Worm (Caenorhabditis elegans) whole organism, L2 larva: ENCODE results near the gene srd-44.
A peak's percentile ranks its signal among the peaks of the same experiment; 100 is the strongest.
"Not testable (repeated sequence)": the region's sequence is repeated elsewhere in the genome, so short reads cannot be mapped to it uniquely, and the experiment has no call there.

ENCODE experiments used
- F13H6.1 ChIP-seq: sonication (generic microtip); optimal IDR thresholded peaks from 2 replicates; lab custom pipeline; 2016; ENCODE audit warnings: missing genetic modification characterization, missing compliant biosample characterization
- Y55F3AM.14 ChIP-seq: fragments of 200-800 bp; sonication (Bioruptor generic); optimal IDR thresholded peaks from 2 replicates; lab custom pipeline; 2018; ENCODE audit warnings: mild to moderate bottlenecking, missing genetic modification characterization, missing compliant biosample characterization
- ZK546.5 ChIP-seq: sonication (generic microtip); optimal IDR thresholded peaks from 2 replicates; lab custom pipeline; 2017; ENCODE audit warnings: missing biosample characterization, missing genetic modification characterization
- alr-1 ChIP-seq: fragments of 150-350 bp; optimal IDR thresholded peaks from 2 replicates; lab custom pipeline; 2014; ENCODE audit warnings: missing biosample characterization, missing genetic modification characterization
- aly-2 ChIP-seq: fragments of 150-350 bp; optimal IDR thresholded peaks from 2 replicates; lab custom pipeline; 2014; ENCODE audit warnings: missing biosample characterization, missing genetic modification characterization
- ceh-16 ChIP-seq: fragments of 150-350 bp; optimal IDR thresholded peaks from 2 replicates; lab custom pipeline; 2014; ENCODE audit warnings: missing biosample characterization, missing genetic modification characterization
- crh-2 ChIP-seq: sonication (generic microtip); optimal IDR thresholded peaks from 2 replicates; lab custom pipeline; 2017; ENCODE audit warnings: missing biosample characterization, missing genetic modification characterization
- elt-1 ChIP-seq: fragments of 150-350 bp; optimal IDR thresholded peaks from 2 replicates; lab custom pipeline; 2014; ENCODE audit warnings: missing biosample characterization, missing genetic modification characterization
- elt-3 ChIP-seq: sonication (generic microtip); optimal IDR thresholded peaks from 2 replicates; lab custom pipeline; 2017; ENCODE audit warnings: missing biosample characterization, missing genetic modification characterization
- fos-1 ChIP-seq: fragments of 150-350 bp; optimal IDR thresholded peaks from 2 replicates; lab custom pipeline; 2014; ENCODE audit warnings: missing biosample characterization, missing genetic modification characterization
- gmeb-1 ChIP-seq: fragments of 150-350 bp; optimal IDR thresholded peaks from 2 replicates; lab custom pipeline; 2014; ENCODE audit warnings: missing biosample characterization, missing genetic modification characterization
- lin-13 ChIP-seq: fragments of 150-350 bp; optimal IDR thresholded peaks from 2 replicates; lab custom pipeline; 2014; ENCODE audit warnings: missing biosample characterization, missing genetic modification reagents, missing genetic modification characterization
- lin-39 ChIP-seq: fragments of 150-350 bp; optimal IDR thresholded peaks from 2 replicates; lab custom pipeline; 2014; ENCODE audit warnings: missing biosample characterization, missing genetic modification reagents, missing genetic modification characterization
- mab-5 ChIP-seq: fragments of 150-350 bp; optimal IDR thresholded peaks from 2 replicates; lab custom pipeline; 2014; ENCODE audit warnings: missing biosample characterization, missing genetic modification characterization
- mbf-1 ChIP-seq: sonication (generic microtip); optimal IDR thresholded peaks from 2 replicates; lab custom pipeline; 2017; ENCODE audit warnings: missing biosample characterization, missing genetic modification characterization
- mdl-1 ChIP-seq, 2 experiments: fragments of 150-350 bp in 1 of 2; sonication (generic microtip) in 1 of 2; optimal IDR thresholded peaks; 2 replicates each; lab custom pipeline; 2017; ENCODE audit warnings: missing biosample characterization in 2 of 2, missing genetic modification characterization in 2 of 2
- nhr-11 ChIP-seq: fragments of 150-350 bp; optimal IDR thresholded peaks from 2 replicates; lab custom pipeline; 2014; ENCODE audit warnings: missing biosample characterization, missing genetic modification characterization
- nhr-12 ChIP-seq: fragments of 150-350 bp; optimal IDR thresholded peaks from 2 replicates; lab custom pipeline; 2014; ENCODE audit warnings: missing biosample characterization, missing genetic modification characterization
- nhr-21 ChIP-seq: fragments of 150-350 bp; optimal IDR thresholded peaks from 2 replicates; lab custom pipeline; 2014; ENCODE audit warnings: missing biosample characterization, missing genetic modification characterization
- nhr-237 ChIP-seq: fragments of 150-350 bp; optimal IDR thresholded peaks from 2 replicates; lab custom pipeline; 2014; ENCODE audit warnings: missing biosample characterization, missing genetic modification characterization
- sem-4 ChIP-seq: fragments of 150-350 bp; optimal IDR thresholded peaks from 2 replicates; lab custom pipeline; 2014; ENCODE audit warnings: missing biosample characterization, missing genetic modification reagents, missing genetic modification characterization
- sma-3 ChIP-seq: sonication (generic microtip); optimal IDR thresholded peaks from 2 replicates; lab custom pipeline; 2016; ENCODE audit warnings: missing genetic modification reagents, missing genetic modification characterization, missing compliant biosample characterization
- sma-9 ChIP-seq, 2 experiments: fragments of 150-350 bp in 1 of 2; sonication (generic microtip) in 1 of 2; optimal IDR thresholded peaks; 2 replicates each; lab custom pipeline; 2014 to 2016; ENCODE audit warnings: missing genetic modification characterization in 2 of 2, mild to moderate bottlenecking in 1 of 2, missing biosample characterization in 1 of 2, missing compliant biosample characterization in 1 of 2, missing genetic modification reagents in 1 of 2, moderate library complexity in 1 of 2
- unc-62 ChIP-seq: fragments of 150-350 bp; optimal IDR thresholded peaks from 2 replicates; lab custom pipeline; 2014; ENCODE audit warnings: missing biosample characterization, missing genetic modification reagents, missing genetic modification characterization
- ztf-1 ChIP-seq: fragments of 200-800 bp; sonication (Bioruptor generic); conservative IDR thresholded peaks from 2 replicates; pipeline ENCODE4 v1.3.6; 2022; ENCODE audit warnings: missing genetic modification characterization, missing compliant biosample characterization
- ztf-11 ChIP-seq: sonication (generic microtip); optimal IDR thresholded peaks from 2 replicates; lab custom pipeline; 2017; ENCODE audit warnings: missing biosample characterization, missing genetic modification characterization
- ztf-4 ChIP-seq: fragments of 150-350 bp; optimal IDR thresholded peaks from 2 replicates; lab custom pipeline; 2014; ENCODE audit warnings: missing biosample characterization, missing genetic modification characterization

srd-44 gene

DNA sequence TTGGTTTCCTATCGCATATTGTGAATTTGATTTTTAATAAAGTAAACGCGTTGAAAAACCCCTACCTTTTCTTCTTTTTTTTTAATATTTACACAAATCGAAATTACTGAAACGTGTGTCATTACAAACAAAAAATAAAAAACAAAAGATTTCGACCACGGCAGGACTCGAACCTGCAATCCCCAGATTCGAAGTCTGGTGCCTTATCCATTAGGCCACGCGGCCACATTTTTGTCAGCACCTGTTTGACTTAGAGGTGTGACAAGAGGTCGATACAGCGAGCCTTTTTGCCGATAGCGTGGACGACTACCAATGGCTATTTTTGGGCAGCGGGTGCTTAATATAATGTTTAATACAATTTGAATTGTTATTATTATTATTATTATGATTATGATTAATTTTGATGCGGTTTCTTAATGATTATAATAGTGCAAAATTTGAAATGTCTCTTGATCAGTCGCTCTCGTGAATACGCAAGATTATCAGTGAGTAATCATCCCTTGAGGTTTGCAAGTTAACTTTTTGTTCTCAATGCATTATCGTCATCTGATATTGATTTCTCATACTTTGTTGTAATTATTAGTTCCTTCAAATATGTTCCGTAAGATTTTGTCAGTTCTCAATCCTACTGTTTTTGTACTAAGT is at the start of gene srd-44:
TSS of gene srd-44 (plus strand) at position 595 of the 645 bp plus-strand sequence.
- TF ChIP-seq ceh-16 (tag; lab: Kevin White, UChicago) (no peak), ZK546.5 (tag; lab: Kevin White, UChicago) (no peak), fos-1 (peak; percentile 25), ztf-1 (GFP tag; lab: Robert Waterston, UW) (no peak), lin-13 (GFP tag; lab: Kevin White, UChicago) (no peak), sma-3 (peak; percentile 17), ztf-4 (tag; lab: Kevin White, UChicago) (no peak), crh-2 (tag; lab: Kevin White, UChicago) (peak; percentile 21), nhr-21 (peak; percentile 18), alr-1 (tag; lab: Kevin White, UChicago) (no peak)

- TF ChIP-seq mab-5 = no peak
- no peak for TF ChIP-seq crh-2 (tag; lab: Kevin White, UChicago)
- TF ChIP-seq ztf-4 (tag; lab: Kevin White, UChicago) = no peak
These were observed 47.7 kb upstream of the srd-44 start, which contains the start of gene C04B4.4 for ce11 chrX:12290539-12290938. Gene C04B4.4, plus strand, starts transcription at chrX:12290839.

DNA sequence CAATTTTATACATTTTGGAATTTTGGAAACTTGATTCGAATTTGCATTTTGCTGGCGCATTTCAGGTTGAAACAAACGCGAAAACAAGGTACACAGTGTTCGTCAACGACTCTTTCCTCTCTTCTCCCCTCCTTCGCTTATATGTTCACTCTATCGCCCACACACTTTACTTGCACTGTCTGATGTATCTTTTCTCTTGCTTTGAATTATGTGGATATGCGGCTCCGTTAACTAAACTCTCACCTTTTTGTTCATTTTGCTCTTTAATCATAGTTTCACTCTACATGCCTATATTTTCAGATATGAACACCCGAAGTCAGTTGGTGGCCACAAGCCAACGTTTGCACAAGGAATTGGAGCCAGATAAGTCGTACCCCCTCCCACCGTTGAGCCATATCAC is 44.0 kb upstream of the srd-44 start, which contains the start of gene W06D11.1:
TSS of gene W06D11.1 (plus strand) at position 301 of the 400 bp plus-strand sequence.
- TF ChIP-seq elt-1 (tag; lab: Kevin White, UChicago) = no peak
- TF ChIP-seq aly-2 (tag; lab: Kevin White, UChicago) = no peak
- TF ChIP-seq sma-3 = no peak
- TF ChIP-seq mbf-1 = no peak
- no peak for TF ChIP-seq nhr-21

DNA sequence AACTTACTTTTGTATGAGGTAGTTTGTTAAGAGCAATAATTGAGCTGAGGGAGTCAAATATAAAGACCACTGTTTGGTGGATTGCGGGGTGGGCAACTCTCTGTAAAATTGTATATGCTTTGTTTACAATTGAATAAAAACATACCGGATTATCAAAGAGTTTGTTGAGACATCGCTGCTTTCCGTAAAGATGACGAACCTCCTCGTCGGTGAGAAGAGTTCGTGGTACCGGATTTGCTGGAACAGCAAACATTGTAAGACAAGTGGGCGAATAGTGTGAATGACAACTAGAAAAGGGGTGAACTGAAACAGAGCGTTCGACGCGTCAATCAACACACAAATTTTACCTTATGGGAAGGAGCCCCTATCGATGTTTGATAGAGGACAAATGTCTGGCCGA is 41.8 kb upstream of the srd-44 start, which contains the start of gene W06D11.2:
TSS of gene W06D11.2 (minus strand) at position 339 of the 400 bp plus-strand sequence.
- TF ChIP-seq sma-3 (no peak), mdl-1 (tag; optimal IDR thresholded peaks at IDR 0.05; lab: Kevin White, UChicago) (no peak), F13H6.1 (no peak)

ce11 chrX:12298324-12298723 is 39.9 kb upstream of the srd-44 start, which contains the start of gene W06D11.3:
Gene W06D11.3, plus strand, starts transcription at chrX:12298683.
- no peak for TF ChIP-seq ztf-11 (tag; lab: Kevin White, UChicago)
- TF ChIP-seq nhr-11 (tag; lab: Kevin White, UChicago) = no peak
- no peak for TF ChIP-seq unc-62 (GFP tag; lab: Kevin White, UChicago)
- no peak for TF ChIP-seq elt-3 (tag; lab: Kevin White, UChicago)
- TF ChIP-seq gmeb-1 (tag; lab: Kevin White, UChicago) = no peak
- no peak for TF ChIP-seq nhr-12
- no peak for TF ChIP-seq mbf-1
- no peak for TF ChIP-seq Y55F3AM.14
- TF ChIP-seq mdl-1 (tag; optimal IDR thresholded peaks at IDR 0.05; lab: Kevin White, UChicago) = no peak
- TF ChIP-seq sem-4 (tag; lab: Kevin White, UChicago) = no peak
- TF ChIP-seq, all 48 proteins: peak for 0

DNA sequence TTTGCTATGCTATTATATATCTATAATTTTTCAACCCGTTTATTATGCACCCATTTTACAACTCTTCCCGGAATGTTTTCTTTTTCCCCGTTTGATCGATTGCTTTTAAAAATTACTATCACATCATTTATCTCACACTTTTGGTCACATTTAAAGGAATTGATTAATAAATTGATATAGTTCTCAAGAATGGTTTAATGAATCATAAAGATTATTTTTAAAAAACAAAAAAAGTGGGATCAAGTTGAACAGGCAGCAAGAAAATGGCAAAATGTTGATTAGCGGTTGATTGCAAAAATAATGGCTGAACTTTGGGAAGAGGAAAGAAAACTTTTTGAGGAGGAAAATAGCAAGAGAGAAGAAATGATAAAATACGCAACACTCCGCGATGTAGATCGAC is 38.4 kb upstream of the srd-44 start, which contains the start of gene W06D11.5:
TSS of gene W06D11.5 (plus strand) at position 301 of the 400 bp plus-strand sequence.
- no peak for TF ChIP-seq nhr-21
- no peak for TF ChIP-seq lin-39 (tag; lab: Kevin White, UChicago)
- TF ChIP-seq mab-5 = no peak
- no peak for TF ChIP-seq F13H6.1

DNA sequence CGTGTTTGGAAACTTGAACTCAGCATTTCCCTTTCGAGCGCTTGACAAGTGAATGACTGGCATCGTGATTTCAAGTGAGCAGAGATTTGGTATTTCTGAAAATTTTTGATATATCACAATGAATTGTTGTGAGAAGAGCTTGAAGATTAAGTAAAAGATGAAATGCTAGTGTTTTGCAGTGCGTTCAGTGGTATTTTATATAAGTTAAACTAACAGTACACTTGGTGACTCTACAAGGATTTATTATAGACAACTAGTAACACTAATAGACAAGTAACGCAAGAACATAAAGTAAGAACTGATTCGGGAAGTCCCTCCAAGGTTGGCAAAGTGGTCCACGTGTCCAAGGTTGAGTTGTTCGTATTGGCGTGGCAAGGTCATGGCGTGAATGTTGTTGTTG is 35.5 kb upstream of the srd-44 start, which contains the start of gene dot-1.3:
TSS of gene dot-1.3 (minus strand) at position 101 of the 400 bp plus-strand sequence.
- not testable (repeated sequence) for TF ChIP-seq F13H6.1; unc-62 (GFP tag; lab: Kevin White, UChicago); sma-9 (GFP tag; optimal IDR thresholded peaks at IDR 0.05; lab: Kevin White, UChicago); sma-9 (tag; optimal IDR thresholded peaks at IDR 0.05; lab: Kevin White, UChicago)

ce11 chrX:12304231-12304630 is 34.0 kb upstream of the srd-44 start:
- TF ChIP-seq sma-9 (GFP tag; optimal IDR thresholded peaks at IDR 0.05; lab: Kevin White, UChicago) (no peak), sma-9 (tag; optimal IDR thresholded peaks at IDR 0.05; lab: Kevin White, UChicago) (no peak), nhr-237 (no peak), elt-3 (tag; lab: Kevin White, UChicago) (no peak)
